Worm (Caenorhabditis elegans) whole organism, L3 larva: Measurements from ENCODE around the gene ZK1236.1.

Source experiments
- R02D3.7 ChIP-seq: fragments of 150-350 bp; optimal IDR thresholded peaks from 2 replicates; lab custom pipeline; 2014; ENCODE audit warnings: missing biosample characterization, missing genetic modification characterization
- ZK546.5 ChIP-seq: sonication (generic microtip); optimal IDR thresholded peaks from 2 replicates; lab custom pipeline; 2017; ENCODE audit warnings: missing biosample characterization, missing genetic modification characterization
- aly-2 ChIP-seq: fragments of 150-350 bp; optimal IDR thresholded peaks from 2 replicates; lab custom pipeline; 2014; ENCODE audit warnings: missing biosample characterization, missing genetic modification characterization
- ama-1 ChIP-seq: fragments of 150-350 bp; optimal IDR thresholded peaks from 2 replicates; lab custom pipeline; 2018
- ceh-16 ChIP-seq: sonication (generic microtip); optimal IDR thresholded peaks from 2 replicates; lab custom pipeline; 2017; ENCODE audit warnings: missing biosample characterization, missing genetic modification characterization
- ceh-28 ChIP-seq: fragments of 150-350 bp; optimal IDR thresholded peaks from 2 replicates; lab custom pipeline; 2014; ENCODE audit warnings: missing biosample characterization, missing genetic modification reagents, missing genetic modification characterization
- ceh-82 ChIP-seq: fragments of 150-350 bp; optimal IDR thresholded peaks from 2 replicates; lab custom pipeline; 2014; ENCODE audit warnings: missing biosample characterization, missing genetic modification characterization
- ceh-9 ChIP-seq: sonication (generic microtip); optimal IDR thresholded peaks from 2 replicates; lab custom pipeline; 2018; ENCODE audit warnings: missing biosample characterization, missing genetic modification characterization
- daf-12 ChIP-seq: fragments of 150-350 bp; optimal IDR thresholded peaks from 2 replicates; lab custom pipeline; 2014; ENCODE audit warnings: missing biosample characterization, missing genetic modification reagents, missing genetic modification characterization
- egl-27 ChIP-seq: sonication (generic microtip); optimal IDR thresholded peaks from 4 replicates; lab custom pipeline; 2017; ENCODE audit warnings: missing biosample characterization, missing genetic modification reagents, missing genetic modification characterization
- egl-5 ChIP-seq: fragments of 150-350 bp; optimal IDR thresholded peaks from 2 replicates; lab custom pipeline; 2017; ENCODE audit warnings: missing biosample characterization, missing genetic modification reagents, missing genetic modification characterization, inconsistent platforms
- elt-1 ChIP-seq: fragments of 150-350 bp; optimal IDR thresholded peaks from 2 replicates; lab custom pipeline; 2014; ENCODE audit warnings: missing biosample characterization, missing genetic modification characterization
- elt-3 ChIP-seq, 3 experiments: fragments of 150-350 bp in 1 of 3; sonication (generic microtip) in 2 of 3; optimal IDR thresholded peaks; 2 replicates in 2 of 3; 4 replicates in 1 of 3; lab custom pipeline; 2014 to 2017; ENCODE audit warnings: missing biosample characterization in 3 of 3, missing genetic modification characterization in 3 of 3
- eor-1 ChIP-seq, 2 experiments: fragments of 150-350 bp; optimal IDR thresholded peaks; 2 replicates each; lab custom pipeline; 2014 to 2018; ENCODE audit warnings: missing biosample characterization in 2 of 2, missing genetic modification characterization in 2 of 2
- fkh-10 ChIP-seq: sonication (generic microtip); optimal IDR thresholded peaks from 2 replicates; lab custom pipeline; 2017; ENCODE audit warnings: missing biosample characterization, missing genetic modification reagents, missing genetic modification characterization
- fos-1 ChIP-seq: fragments of 150-350 bp; optimal IDR thresholded peaks from 2 replicates; lab custom pipeline; 2014; ENCODE audit warnings: missing biosample characterization, missing genetic modification characterization
- hmg-11 ChIP-seq: sonication (generic microtip); optimal IDR thresholded peaks from 2 replicates; lab custom pipeline; 2016; ENCODE audit warnings: missing genetic modification characterization, missing compliant biosample characterization
- lin-15B ChIP-seq: fragments of 150-350 bp; optimal IDR thresholded peaks from 2 replicates; lab custom pipeline; 2014; ENCODE audit warnings: missing biosample characterization, missing genetic modification characterization
- mdl-1 ChIP-seq: fragments of 150-350 bp; optimal IDR thresholded peaks from 2 replicates; lab custom pipeline; 2014; ENCODE audit warnings: missing biosample characterization, missing genetic modification characterization
- mml-1 ChIP-seq: fragments of 150-350 bp; sonication (generic microtip); optimal IDR thresholded peaks from 3 replicates; lab custom pipeline; 2014; ENCODE audit warnings: missing biosample characterization, missing genetic modification characterization
- nfya-1 ChIP-seq: sonication (generic microtip); optimal IDR thresholded peaks from 2 replicates; lab custom pipeline; 2017; ENCODE audit warnings: missing genetic modification characterization, mild to moderate bottlenecking, missing compliant biosample characterization, antibody characterized with exemption, moderate library complexity; ENCODE audit not compliant: insufficient read depth
- nhr-11 ChIP-seq: fragments of 150-350 bp; optimal IDR thresholded peaks from 2 replicates; lab custom pipeline; 2014; ENCODE audit warnings: missing biosample characterization, missing genetic modification characterization
- nhr-12 ChIP-seq: fragments of 150-350 bp; optimal IDR thresholded peaks from 2 replicates; lab custom pipeline; 2014; ENCODE audit warnings: missing biosample characterization, missing genetic modification characterization
- nhr-23 ChIP-seq: fragments of 150-350 bp; optimal IDR thresholded peaks from 2 replicates; lab custom pipeline; 2014; ENCODE audit warnings: missing biosample characterization, missing genetic modification reagents, missing genetic modification characterization
- nhr-25 ChIP-seq: sonication (generic microtip); optimal IDR thresholded peaks from 2 replicates; lab custom pipeline; 2017; ENCODE audit warnings: missing biosample characterization, missing genetic modification characterization
- nhr-43 ChIP-seq: sonication (generic microtip); optimal IDR thresholded peaks from 2 replicates; lab custom pipeline; 2016; ENCODE audit warnings: mild to moderate bottlenecking, missing genetic modification characterization, missing compliant biosample characterization; ENCODE audit not compliant: poor library complexity, severe bottlenecking
- nhr-77 ChIP-seq: fragments of 150-350 bp; optimal IDR thresholded peaks from 2 replicates; lab custom pipeline; 2014; ENCODE audit warnings: missing biosample characterization, missing genetic modification characterization
- pha-4 ChIP-seq: fragments of 150-350 bp; optimal IDR thresholded peaks from 2 replicates; lab custom pipeline; 2014; ENCODE audit warnings: missing biosample characterization, missing genetic modification reagents, missing genetic modification characterization
- pqm-1 ChIP-seq: fragments of 150-350 bp; optimal IDR thresholded peaks from 2 replicates; lab custom pipeline; 2017; ENCODE audit warnings: missing biosample characterization, missing genetic modification characterization, inconsistent platforms
- sea-2 ChIP-seq: fragments of 150-350 bp; sonication (generic microtip); optimal IDR thresholded peaks from 4 replicates; lab custom pipeline; 2014; ENCODE audit warnings: missing biosample characterization, missing genetic modification reagents, missing genetic modification characterization
- skn-1 ChIP-seq: fragments of 150-350 bp; optimal IDR thresholded peaks from 2 replicates; lab custom pipeline; 2014; ENCODE audit warnings: missing biosample characterization, missing genetic modification characterization
- tbx-2 ChIP-seq: sonication (generic microtip); optimal IDR thresholded peaks from 2 replicates; lab custom pipeline; 2016; ENCODE audit warnings: mild to moderate bottlenecking, missing genetic modification characterization, missing compliant biosample characterization
- unc-39 ChIP-seq: sonication (generic microtip); optimal IDR thresholded peaks from 4 replicates; lab custom pipeline; 2017; ENCODE audit warnings: missing biosample characterization, missing genetic modification characterization
- unc-62 ChIP-seq: fragments of 150-350 bp; sonication (generic microtip); optimal IDR thresholded peaks from 4 replicates; lab custom pipeline; 2014; ENCODE audit warnings: missing biosample characterization, missing genetic modification reagents, missing genetic modification characterization
- zag-1 ChIP-seq: fragments of 150-350 bp; optimal IDR thresholded peaks from 2 replicates; lab custom pipeline; 2014; ENCODE audit warnings: missing biosample characterization, missing genetic modification characterization
- ztf-11 ChIP-seq: fragments of 150-350 bp; optimal IDR thresholded peaks from 2 replicates; lab custom pipeline; 2014; ENCODE audit warnings: missing biosample characterization, missing genetic modification characterization
- ztf-4 ChIP-seq: fragments of 150-350 bp; optimal IDR thresholded peaks from 2 replicates; lab custom pipeline; 2014; ENCODE audit warnings: missing biosample characterization, missing genetic modification characterization

The ZK1236.1 gene

ce11 chrIII:8426271-8426670 is 2.8 kb upstream of the ZK1236.1 start, which contains the start of gene cec-1:
cec-1 (plus strand) TSS chrIII:8426333.
- TF ChIP-seq elt-1 (no peak), nhr-12 (no peak), mml-1 (no peak), ceh-9 (tag; lab: Kevin White, UChicago) (no peak), nfya-1 (peak; percentile 35), unc-62 (GFP tag; lab: Kevin White, UChicago) (no peak), nhr-25 (tag; lab: Kevin White, UChicago) (peak; percentile 14), ceh-82 (tag; lab: Kevin White, UChicago) (no peak), pha-4 (peak; percentile 35), nhr-23 (tag; lab: Kevin White, UChicago) (peak; percentile 12)

ce11 chrIII:8429497-8429896 is 400 bp downstream of the ZK1236.1 start:
- TF ChIP-seq unc-39 = no peak
- TF ChIP-seq elt-3 (tag; optimal IDR thresholded peaks at IDR 0.05; lab: Kevin White, UChicago) = no peak
- TF ChIP-seq ztf-4 (tag; lab: Kevin White, UChicago) = no peak
- no peak for TF ChIP-seq nhr-23 (tag; lab: Kevin White, UChicago)
- no peak for TF ChIP-seq fkh-10 (GFP tag; lab: Kevin White, UChicago)
- no peak for TF ChIP-seq nfya-1
- no peak for TF ChIP-seq sea-2 (GFP tag; lab: Kevin White, UChicago)
- TF ChIP-seq R02D3.7 (tag; lab: Kevin White, UChicago) = no peak

ce11 chrIII:8432143-8432542 is 3.0 kb downstream of the ZK1236.1 start, which contains the start of gene ZK1236.5:
ZK1236.5 (minus strand) TSS chrIII:8432214.
- no peak for TF ChIP-seq elt-3 (tag; optimal IDR thresholded peaks at IDR 0.05; lab: Kevin White, UChicago)
- no peak for TF ChIP-seq ceh-16
- TF ChIP-seq nhr-43 (tag; lab: Kevin White, UChicago) = no peak
- TF ChIP-seq skn-1 (tag; lab: Kevin White, UChicago) = no peak
- no peak for TF ChIP-seq egl-5 (tag; lab: Kevin White, UChicago)
- no peak for TF ChIP-seq sea-2 (GFP tag; lab: Kevin White, UChicago)
- no peak for TF ChIP-seq nhr-23 (tag; lab: Kevin White, UChicago)
- peak; percentile 55 for TF ChIP-seq lin-15B
- TF ChIP-seq egl-27 = no peak
- TF ChIP-seq hmg-11 (tag; lab: Kevin White, UChicago) = peak; percentile 25
- TF ChIP-seq nhr-77 (tag; lab: Kevin White, UChicago) = no peak
- TF ChIP-seq nhr-25 (tag; lab: Kevin White, UChicago) = no peak
- TF ChIP-seq eor-1 (tag; optimal IDR thresholded peaks at IDR 0.05; lab: Kevin White, UChicago) = no peak
- peak; percentile 56 for TF ChIP-seq nfya-1
- TF ChIP-seq pha-4 = peak; percentile 68
- TF ChIP-seq nhr-11 (tag; lab: Kevin White, UChicago) = no peak
- TF ChIP-seq ZK546.5 = no peak
- no peak for TF ChIP-seq pqm-1 (tag; lab: Kevin White, UChicago)
- TF ChIP-seq R02D3.7 (tag; lab: Kevin White, UChicago) = peak; percentile 95
- TF ChIP-seq, all 47 proteins: peak for 5

- TF ChIP-seq tbx-2 (tag; lab: Kevin White, UChicago) (no peak), aly-2 (tag; lab: Kevin White, UChicago) (no peak), mdl-1 (tag; lab: Kevin White, UChicago) (no peak), daf-12 (tag; lab: Kevin White, UChicago) (no peak), sea-2 (GFP tag; lab: Kevin White, UChicago) (no peak), elt-3 (tag; optimal IDR thresholded peaks at IDR 0.05; lab: Kevin White, UChicago) (no peak), ceh-82 (tag; lab: Kevin White, UChicago) (no peak), pha-4 (no peak), lin-15B (no peak), ztf-11 (tag; lab: Kevin White, UChicago) (no peak), zag-1 (tag; lab: Kevin White, UChicago) (no peak), ama-1 (lab: Kevin White, UChicago) (no peak), ceh-28 (tag; lab: Kevin White, UChicago) (no peak), ZK546.5 (no peak), fos-1 (no peak)
Measured at ce11 chrIII:8435074-8435473, 6.0 kb downstream of the ZK1236.1 start, which contains the start of gene ZK1236.9. ZK1236.9 (minus strand) TSS chrIII:8435174.
